Fruit fly (Drosophila melanogaster) whole organism, wandering third instar larva: ENCODE results near the gene MICU3.

Experiments
- Abd-B ChIP-seq: fragments of >200 bp; optimal IDR thresholded peaks from 2 replicates; lab custom pipeline; 2017; ENCODE audit warnings: missing biosample characterization, missing genetic modification characterization
- CG9705 ChIP-seq: fragments of 200-800 bp; sonication (Bioruptor generic); optimal IDR thresholded peaks from 2 replicates; lab custom pipeline; 2018; ENCODE audit warnings: missing biosample characterization, mild to moderate bottlenecking, missing genetic modification characterization
- CrebA ChIP-seq: fragments of 200-800 bp; sonication (Bioruptor generic); optimal IDR thresholded peaks from 2 replicates; lab custom pipeline; 2016; ENCODE audit warnings: missing biosample characterization, mild to moderate bottlenecking, missing genetic modification characterization, borderline replicate concordance
- Dif ChIP-seq: fragments of 200-275, 200-300 bp; sonication (Bioruptor generic); optimal IDR thresholded peaks from 2 replicates; lab custom pipeline; 2018; ENCODE audit warnings: missing biosample characterization, missing genetic modification characterization; ENCODE audit not compliant: partially characterized antibody
- GATAd ChIP-seq: sonication (Bioruptor generic); optimal IDR thresholded peaks from 2 replicates; lab custom pipeline; 2016; ENCODE audit warnings: missing biosample characterization, missing genetic modification characterization
- HLH106 ChIP-seq: fragments of 200-800 bp; optimal IDR thresholded peaks from 3 replicates; lab custom pipeline; 2019; ENCODE audit warnings: missing biosample characterization, mild to moderate bottlenecking, missing genetic modification characterization, moderate library complexity
- Hnf4 ChIP-seq: fragments of 200-800 bp; sonication (Bioruptor generic); optimal IDR thresholded peaks from 2 replicates; lab custom pipeline; 2016; ENCODE audit warnings: missing biosample characterization, mild to moderate bottlenecking, missing genetic modification characterization
- Hr78 ChIP-seq: fragments of >200 bp; optimal IDR thresholded peaks from 2 replicates; lab custom pipeline; 2017; ENCODE audit warnings: missing biosample characterization, missing genetic modification characterization
- Hr83 ChIP-seq: fragments of 200-300 bp; sonication (Bioruptor generic); optimal IDR thresholded peaks from 2 replicates; lab custom pipeline; 2016; ENCODE audit warnings: missing biosample characterization, mild to moderate bottlenecking, missing genetic modification characterization, moderate library complexity; ENCODE audit not compliant: poor library complexity, severe bottlenecking
- Jra ChIP-seq: sonication (Bioruptor generic); optimal IDR thresholded peaks from 2 replicates; lab custom pipeline; 2016; ENCODE audit warnings: missing biosample characterization, missing genetic modification characterization
- Mio ChIP-seq: sonication (Bioruptor generic); optimal IDR thresholded peaks from 2 replicates; lab custom pipeline; 2016; ENCODE audit warnings: missing biosample characterization, missing genetic modification characterization
- Myc ChIP-seq: fragments of >200 bp; optimal IDR thresholded peaks from 2 replicates; lab custom pipeline; 2017
- OdsH ChIP-seq: fragments of 200-800 bp; sonication (Bioruptor generic); optimal IDR thresholded peaks from 2 replicates; lab custom pipeline; 2016; ENCODE audit warnings: missing biosample characterization, mild to moderate bottlenecking, missing genetic modification characterization
- Rel ChIP-seq, 2 experiments: fragments of 200-800 bp; sonication (Bioruptor generic) in 1 of 2; optimal IDR thresholded peaks; 2 replicates in 1 of 2; 3 replicates in 1 of 2; lab custom pipeline; 2016 to 2019; ENCODE audit warnings: mild to moderate bottlenecking in 2 of 2, missing biosample characterization in 2 of 2, missing genetic modification characterization in 2 of 2, moderate library complexity in 1 of 2
- Sp1 ChIP-seq: fragments of 200-800 bp; sonication (Bioruptor generic); optimal IDR thresholded peaks from 3 replicates; lab custom pipeline; 2019; ENCODE audit warnings: missing biosample characterization, mild to moderate bottlenecking, missing genetic modification characterization, moderate library complexity
- br ChIP-seq: fragments of 200-800 bp; sonication (Bioruptor generic); optimal IDR thresholded peaks from 2 replicates; lab custom pipeline; 2016; ENCODE audit warnings: missing biosample characterization, missing genetic modification characterization
- dl ChIP-seq, 2 experiments: fragments of 175-275, 200-275 bp in 1 of 2; fragments of 200-275 bp in 1 of 2; sonication (Bioruptor generic); optimal IDR thresholded peaks; lab custom pipeline; 2018; ENCODE audit warnings: mild to moderate bottlenecking in 2 of 2, missing biosample characterization in 2 of 2, missing genetic modification characterization in 2 of 2, moderate library complexity in 2 of 2; ENCODE audit not compliant: partially characterized antibody in 2 of 2, insufficient read depth in 1 of 2
- dmrt93B ChIP-seq: fragments of 200-800 bp; sonication (Bioruptor generic); optimal IDR thresholded peaks from 2 replicates; lab custom pipeline; 2018; ENCODE audit warnings: missing biosample characterization, mild to moderate bottlenecking, missing genetic modification characterization
- dsf ChIP-seq: sonication (Bioruptor generic); optimal IDR thresholded peaks from 2 replicates; lab custom pipeline; 2016; ENCODE audit warnings: missing biosample characterization, missing genetic modification characterization, borderline replicate concordance
- ey ChIP-seq: fragments of 200-800 bp; sonication (Bioruptor generic); optimal IDR thresholded peaks from 2 replicates; lab custom pipeline; 2016; ENCODE audit warnings: missing biosample characterization, missing genetic modification characterization
- foxo ChIP-seq, 2 experiments: fragments of 200-800 bp; sonication (Bioruptor generic); optimal IDR thresholded peaks; 2 replicates in 1 of 2; 3 replicates in 1 of 2; lab custom pipeline; 2016 to 2017; ENCODE audit warnings: missing biosample characterization in 2 of 2, missing genetic modification characterization in 2 of 2
- fru ChIP-seq: fragments of 200-800 bp; sonication (Bioruptor generic); optimal IDR thresholded peaks from 3 replicates; lab custom pipeline; 2016; ENCODE audit warnings: missing biosample characterization, mild to moderate bottlenecking, missing genetic modification characterization
- h ChIP-seq: fragments of 200-800 bp; sonication (Bioruptor generic); optimal IDR thresholded peaks from 3 replicates; lab custom pipeline; 2016; ENCODE audit warnings: missing biosample characterization, mild to moderate bottlenecking, missing genetic modification characterization
- jim ChIP-seq: fragments of 175-275, 200-325 bp; sonication (Bioruptor generic); optimal IDR thresholded peaks from 2 replicates; lab custom pipeline; 2016; ENCODE audit warnings: missing biosample characterization, mild to moderate bottlenecking, missing genetic modification characterization
- lola ChIP-seq: fragments of >200 bp; optimal IDR thresholded peaks from 2 replicates; lab custom pipeline; 2017; ENCODE audit warnings: missing biosample characterization, missing genetic modification characterization
- pan ChIP-seq: fragments of >200 bp; optimal IDR thresholded peaks from 2 replicates; lab custom pipeline; 2017
- psq ChIP-seq: fragments of 200-800 bp; sonication (Bioruptor generic); optimal IDR thresholded peaks from 3 replicates; lab custom pipeline; 2017; ENCODE audit warnings: missing biosample characterization, mild to moderate bottlenecking, missing genetic modification characterization, moderate library complexity
- rgr ChIP-seq: fragments of 200-800 bp; sonication (Bioruptor generic); optimal IDR thresholded peaks from 3 replicates; lab custom pipeline; 2016; ENCODE audit warnings: missing biosample characterization, mild to moderate bottlenecking, missing genetic modification characterization
- sage ChIP-seq: fragments of 200-800 bp; sonication (Bioruptor generic); optimal IDR thresholded peaks from 2 replicates; lab custom pipeline; 2016; ENCODE audit warnings: missing biosample characterization, mild to moderate bottlenecking, missing genetic modification characterization
- sv ChIP-seq: fragments of 200-800 bp; sonication (Bioruptor generic); optimal IDR thresholded peaks from 3 replicates; lab custom pipeline; 2016; ENCODE audit warnings: missing biosample characterization, missing genetic modification characterization
- tai ChIP-seq: sonication (Bioruptor generic); optimal IDR thresholded peaks from 2 replicates; lab custom pipeline; 2016; ENCODE audit warnings: missing biosample characterization, missing genetic modification characterization
- usp ChIP-seq: fragments of >200 bp; optimal IDR thresholded peaks from 2 replicates; lab custom pipeline; 2017; ENCODE audit warnings: missing biosample characterization, missing genetic modification characterization
- woc ChIP-seq: sonication (Bioruptor generic); optimal IDR thresholded peaks from 2 replicates; lab custom pipeline; 2016; ENCODE audit warnings: missing biosample characterization, mild to moderate bottlenecking, missing genetic modification characterization

Gene MICU3

DNA sequence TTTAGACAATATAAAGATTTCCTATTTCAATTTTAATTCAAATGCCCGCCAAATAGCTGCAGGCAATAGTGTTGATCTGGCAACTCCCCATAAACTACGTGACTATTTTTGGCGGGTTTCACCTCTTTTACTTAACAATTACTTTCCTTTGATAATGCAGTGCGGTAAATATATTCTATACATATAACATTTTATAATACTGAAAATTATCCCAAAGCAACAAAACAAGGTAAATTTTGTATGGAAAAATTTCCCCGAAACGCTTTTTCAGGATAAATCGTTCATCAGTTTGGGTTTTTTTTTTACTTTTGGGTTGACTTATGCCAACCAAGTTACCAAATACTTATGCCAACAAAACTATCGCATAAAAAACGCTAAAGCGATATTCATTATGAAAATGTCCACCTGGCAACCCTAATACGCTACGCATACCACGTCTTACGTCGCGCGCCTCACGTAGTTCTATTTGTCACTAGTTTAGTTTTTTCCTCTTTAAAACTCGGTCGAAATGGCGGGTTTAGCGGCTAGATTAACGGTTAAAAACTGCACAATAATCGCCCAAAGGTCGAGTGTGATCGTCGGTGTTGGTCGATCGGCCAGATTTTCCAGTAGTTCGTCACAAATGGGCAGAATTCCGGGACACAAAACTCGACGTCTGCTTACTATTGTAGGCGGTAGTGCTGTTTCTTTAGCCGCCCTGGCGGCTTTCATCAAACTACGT, at the start of gene MICU3:
TSS of gene MICU3 (plus strand) at position 442 of the 721 bp plus-strand sequence.
- TF ChIP-seq CG9705 (GFP tag; lab: Kevin White, UChicago) (peak; percentile 28), jim (GFP tag; lab: Kevin White, UChicago) (no peak), usp (GFP tag; lab: Kevin White, UChicago) (no peak), Dif (GFP tag; lab: Kevin White, UChicago) (no peak), Sp1 (GFP tag; lab: Kevin White, UChicago) (no peak), foxo (GFP tag; optimal IDR thresholded peaks at IDR 0.05; lab: Kevin White, UChicago) (no peak), h (GFP tag; lab: Kevin White, UChicago) (peak; percentile 62), sv (GFP tag; lab: Kevin White, UChicago) (peak; percentile 40), Hr83 (GFP tag; lab: Kevin White, UChicago) (no peak), pan (lab: Kevin White, UChicago) (no peak), Myc (no peak), woc (GFP tag; lab: Kevin White, UChicago) (peak; percentile 37), Hnf4 (GFP tag; lab: Kevin White, UChicago) (peak; percentile 66), CrebA (GFP tag; lab: Kevin White, UChicago) (no peak), OdsH (GFP tag; lab: Kevin White, UChicago) (peak; percentile 7), tai (peak; percentile 72), lola (GFP tag; lab: Kevin White, UChicago) (no peak), dsf (GFP tag; lab: Kevin White, UChicago) (no peak), dl (GFP tag; optimal IDR thresholded peaks at IDR 0.05; lab: Kevin White, UChicago; ENCODE audit: insufficient read depth in 1 of 2, partially characterized antibody in 2 of 2) (no peak), Abd-B (GFP tag; lab: Kevin White, UChicago) (no peak), Rel (GFP tag; optimal IDR thresholded peaks at IDR 0.05; lab: Kevin White, UChicago) (no peak), Rel (tag; optimal IDR thresholded peaks at IDR 0.05; lab: Kevin White, UChicago) (no peak), GATAd (GFP tag; lab: Kevin White, UChicago) (no peak), rgr (GFP tag; lab: Kevin White, UChicago) (peak; percentile 65), br (GFP tag; lab: Kevin White, UChicago) (peak; percentile 59), dmrt93B (GFP tag; lab: Kevin White, UChicago) (peak; percentile 45), fru (GFP tag; lab: Kevin White, UChicago) (peak; percentile 58), psq (GFP tag; lab: Kevin White, UChicago) (peak; percentile 42), ey (GFP tag; lab: Kevin White, UChicago) (peak; percentile 50), sage (GFP tag; lab: Kevin White, UChicago) (peak; percentile 9), Mio (GFP tag; lab: Kevin White, UChicago) (no peak)

dm6 chr3R:19799614-19800013, 47.5 kb upstream of the MICU3 start:
- TF ChIP-seq GATAd (GFP tag; lab: Kevin White, UChicago) = no peak
- no peak for TF ChIP-seq Hnf4 (GFP tag; lab: Kevin White, UChicago)
- TF ChIP-seq Myc = no peak
- TF ChIP-seq psq (GFP tag; lab: Kevin White, UChicago) = no peak
- TF ChIP-seq HLH106 (tag; lab: Kevin White, UChicago) = no peak
- no peak for TF ChIP-seq ey (GFP tag; lab: Kevin White, UChicago)
- no peak for TF ChIP-seq tai
- no peak for TF ChIP-seq dl (GFP tag; optimal IDR thresholded peaks at IDR 0.05; lab: Kevin White, UChicago; ENCODE audit: insufficient read depth in 1 of 2, partially characterized antibody in 2 of 2)
- no peak for TF ChIP-seq sv (GFP tag; lab: Kevin White, UChicago)
- TF ChIP-seq fru (GFP tag; lab: Kevin White, UChicago) = no peak
- TF ChIP-seq Dif (GFP tag; lab: Kevin White, UChicago) = no peak
- TF ChIP-seq Jra (GFP tag; lab: Kevin White, UChicago) = no peak
- TF ChIP-seq usp (GFP tag; lab: Kevin White, UChicago) = no peak

DNA sequence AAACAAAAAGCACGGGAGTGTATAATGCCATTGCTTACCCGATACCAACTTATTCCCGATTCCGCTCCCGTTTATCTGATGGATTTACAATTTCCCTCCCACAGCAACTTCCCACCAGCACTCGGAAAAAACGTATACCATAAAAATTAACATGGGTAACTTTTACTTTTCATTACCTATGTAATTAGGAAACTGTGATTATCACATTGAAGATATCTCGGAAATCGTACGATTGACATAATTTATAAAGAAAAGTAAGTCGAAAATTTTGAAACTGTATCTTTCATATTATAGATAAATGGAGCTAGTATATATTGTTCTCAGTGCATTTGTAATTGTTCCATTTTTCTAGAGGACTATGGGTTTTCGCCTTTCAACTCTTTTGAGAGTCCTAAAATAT, 45.4 kb upstream of the MICU3 start:
- no peak for TF ChIP-seq usp (GFP tag; lab: Kevin White, UChicago)
- no peak for TF ChIP-seq Hr78 (GFP tag; lab: Kevin White, UChicago)
- no peak for TF ChIP-seq CrebA (GFP tag; lab: Kevin White, UChicago)
- TF ChIP-seq GATAd (GFP tag; lab: Kevin White, UChicago) = no peak
- TF ChIP-seq woc (GFP tag; lab: Kevin White, UChicago) = no peak
- TF ChIP-seq Rel (GFP tag; optimal IDR thresholded peaks at IDR 0.05; lab: Kevin White, UChicago) = no peak
- no peak for TF ChIP-seq Rel (tag; optimal IDR thresholded peaks at IDR 0.05; lab: Kevin White, UChicago)
